Worm (Caenorhabditis elegans) whole organism, mixed stage, embryonic: Measurements from ENCODE around the gene sgn-1.
A peak's percentile ranks its signal among the peaks of the same experiment; 100 is the strongest.

ENCODE experiments used
- M03D4.4 ChIP-seq: sonication (generic microtip); optimal IDR thresholded peaks from 2 replicates; lab custom pipeline; 2017; ENCODE audit warnings: mild to moderate bottlenecking, missing genetic modification characterization, missing compliant biosample characterization
- bed-3 ChIP-seq: fragments of 200-800 bp; sonication (Bioruptor generic); optimal IDR thresholded peaks from 3 replicates; lab custom pipeline; 2018; ENCODE audit warnings: mild to moderate bottlenecking, missing genetic modification characterization, moderate library complexity, missing compliant biosample characterization
- blmp-1 ChIP-seq: fragments of 150-350 bp; optimal IDR thresholded peaks from 2 replicates; lab custom pipeline; 2014; ENCODE audit warnings: missing biosample characterization, missing genetic modification characterization
- ceh-39 ChIP-seq: fragments of 150-350 bp; optimal IDR thresholded peaks from 2 replicates; lab custom pipeline; 2014; ENCODE audit warnings: missing biosample characterization, missing genetic modification characterization
- ceh-43 ChIP-seq: fragments of 200-800 bp; sonication (Bioruptor generic); optimal IDR thresholded peaks from 2 replicates; lab custom pipeline; 2018; ENCODE audit warnings: mild to moderate bottlenecking, missing genetic modification characterization, moderate library complexity, missing compliant biosample characterization
- ceh-83 ChIP-seq: fragments of 200-800 bp; sonication (Bioruptor generic); optimal IDR thresholded peaks from 2 replicates; lab custom pipeline; 2018; ENCODE audit warnings: mild to moderate bottlenecking, missing genetic modification characterization, missing compliant biosample characterization
- ces-1 ChIP-seq: fragments of 150-350 bp; optimal IDR thresholded peaks from 2 replicates; lab custom pipeline; 2014; ENCODE audit warnings: missing biosample characterization, missing genetic modification reagents, missing genetic modification characterization
- cnd-1 ChIP-seq: fragments of 200-800 bp; sonication (Bioruptor generic); optimal IDR thresholded peaks from 2 replicates; lab custom pipeline; 2018; ENCODE audit warnings: mild to moderate bottlenecking, missing genetic modification characterization, missing compliant biosample characterization
- elt-1 ChIP-seq: sonication (generic microtip); optimal IDR thresholded peaks from 2 replicates; lab custom pipeline; 2017; ENCODE audit warnings: missing genetic modification characterization, mild to moderate bottlenecking, missing compliant biosample characterization, antibody characterized with exemption, moderate library complexity, borderline replicate concordance; ENCODE audit not compliant: insufficient read depth
- flh-1 ChIP-seq: fragments of 200-800 bp; sonication (Bioruptor generic); optimal IDR thresholded peaks from 2 replicates; lab custom pipeline; 2018; ENCODE audit warnings: mild to moderate bottlenecking, missing genetic modification characterization, moderate library complexity, missing compliant biosample characterization
- ham-2 ChIP-seq: fragments of 200-800 bp; sonication (Bioruptor generic); optimal IDR thresholded peaks from 2 replicates; lab custom pipeline; 2018; ENCODE audit warnings: mild to moderate bottlenecking, missing genetic modification characterization, missing compliant biosample characterization
- hlh-1 ChIP-seq: fragments of 150-350 bp; optimal IDR thresholded peaks from 2 replicates; lab custom pipeline; 2014; ENCODE audit warnings: missing biosample characterization, missing genetic modification reagents, missing genetic modification characterization
- lin-13 ChIP-seq: fragments of 150-350 bp; optimal IDR thresholded peaks from 2 replicates; lab custom pipeline; 2014; ENCODE audit warnings: missing biosample characterization, missing genetic modification characterization
- lin-32 ChIP-seq: fragments of 200-800 bp; sonication (Bioruptor generic); optimal IDR thresholded peaks from 2 replicates; lab custom pipeline; 2018; ENCODE audit warnings: mild to moderate bottlenecking, missing genetic modification characterization, missing compliant biosample characterization
- lsy-2 ChIP-seq: fragments of 150-350 bp; optimal IDR thresholded peaks from 2 replicates; lab custom pipeline; 2014; ENCODE audit warnings: missing biosample characterization, missing genetic modification characterization
- mep-1 ChIP-seq: fragments of 150-350 bp; optimal IDR thresholded peaks from 2 replicates; lab custom pipeline; 2017; ENCODE audit warnings: missing biosample characterization, missing genetic modification reagents, missing genetic modification characterization, inconsistent platforms
- mls-2 ChIP-seq: sonication (generic microtip); optimal IDR thresholded peaks from 2 replicates; lab custom pipeline; 2016; ENCODE audit warnings: mild to moderate bottlenecking, missing genetic modification characterization, moderate library complexity, missing compliant biosample characterization
- nhr-2 ChIP-seq: fragments of 150-350 bp; optimal IDR thresholded peaks from 2 replicates; lab custom pipeline; 2014; ENCODE audit warnings: missing biosample characterization, missing genetic modification characterization
- nhr-76 ChIP-seq: sonication (generic microtip); optimal IDR thresholded peaks from 2 replicates; lab custom pipeline; 2017; ENCODE audit warnings: missing biosample characterization, missing genetic modification characterization
- sem-2 ChIP-seq: fragments of 200-800 bp; sonication (Bioruptor generic); optimal IDR thresholded peaks from 2 replicates; lab custom pipeline; 2018; ENCODE audit warnings: mild to moderate bottlenecking, missing genetic modification characterization, missing compliant biosample characterization
- snpc-4 ChIP-seq: fragments of 150-350 bp; optimal IDR thresholded peaks from 2 replicates; lab custom pipeline; 2014; ENCODE audit warnings: missing biosample characterization, missing genetic modification characterization
- sptf-1 ChIP-seq: sonication (generic microtip); optimal IDR thresholded peaks from 2 replicates; lab custom pipeline; 2017; ENCODE audit warnings: mild to moderate bottlenecking, missing genetic modification characterization, moderate library complexity, missing compliant biosample characterization
- tbx-8 ChIP-seq: fragments of 200-800 bp; sonication (Bioruptor generic); optimal IDR thresholded peaks from 2 replicates; lab custom pipeline; 2018; ENCODE audit warnings: mild to moderate bottlenecking, missing genetic modification characterization, moderate library complexity, missing compliant biosample characterization
- unc-120 ChIP-seq: sonication (generic microtip); optimal IDR thresholded peaks from 2 replicates; lab custom pipeline; 2017; ENCODE audit warnings: missing genetic modification characterization, missing compliant biosample characterization; ENCODE audit not compliant: poor library complexity, severe bottlenecking
- unc-62 ChIP-seq: fragments of 150-350 bp; optimal IDR thresholded peaks from 2 replicates; lab custom pipeline; 2014; ENCODE audit warnings: missing biosample characterization, missing genetic modification reagents, missing genetic modification characterization
- zip-8 ChIP-seq: fragments of 150-350 bp; optimal IDR thresholded peaks from 2 replicates; lab custom pipeline; 2014; ENCODE audit warnings: missing biosample characterization, missing genetic modification characterization
- ztf-11 ChIP-seq: fragments of 150-350 bp; optimal IDR thresholded peaks from 2 replicates; lab custom pipeline; 2014; ENCODE audit warnings: missing biosample characterization, missing genetic modification characterization

Gene sgn-1

DNA sequence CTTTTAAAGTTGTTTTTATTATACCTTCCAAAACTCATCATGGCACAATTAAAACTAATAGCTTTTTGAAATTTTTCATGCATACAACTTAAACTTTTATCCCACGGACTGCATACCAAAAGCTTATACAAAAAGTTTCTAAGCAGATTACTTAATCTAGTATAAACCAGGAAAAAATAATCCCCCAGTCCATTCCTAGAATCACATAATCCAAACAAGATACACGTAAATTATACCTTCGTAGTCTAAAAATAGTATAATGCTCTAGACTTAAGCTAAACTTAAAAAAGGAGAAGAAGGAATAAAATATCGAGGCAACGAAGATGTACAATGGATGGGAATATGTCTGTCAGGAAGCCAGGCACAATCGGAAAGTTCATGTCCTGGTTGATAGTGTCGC is 11.8 kb upstream of the sgn-1 start:
- TF ChIP-seq unc-120 = no peak
- no peak for TF ChIP-seq elt-1 (tag; lab: Kevin White, UChicago)
- TF ChIP-seq sem-2 = no peak
- TF ChIP-seq ceh-43 (GFP tag; lab: Kevin White, UChicago) = no peak
- no peak for TF ChIP-seq nhr-2 (tag; lab: Kevin White, UChicago)
- no peak for TF ChIP-seq ceh-39 (tag; lab: Kevin White, UChicago)
- TF ChIP-seq sptf-1 (tag; lab: Kevin White, UChicago) = no peak
- no peak for TF ChIP-seq ces-1 (GFP tag; lab: Kevin White, UChicago)
- no peak for TF ChIP-seq lsy-2
- no peak for TF ChIP-seq mep-1 (tag; lab: Kevin White, UChicago)
- TF ChIP-seq hlh-1 (tag; lab: Kevin White, UChicago) = no peak
- TF ChIP-seq lin-13 (tag; lab: Kevin White, UChicago) = no peak
- TF ChIP-seq, all 35 proteins: peak for 0

DNA sequence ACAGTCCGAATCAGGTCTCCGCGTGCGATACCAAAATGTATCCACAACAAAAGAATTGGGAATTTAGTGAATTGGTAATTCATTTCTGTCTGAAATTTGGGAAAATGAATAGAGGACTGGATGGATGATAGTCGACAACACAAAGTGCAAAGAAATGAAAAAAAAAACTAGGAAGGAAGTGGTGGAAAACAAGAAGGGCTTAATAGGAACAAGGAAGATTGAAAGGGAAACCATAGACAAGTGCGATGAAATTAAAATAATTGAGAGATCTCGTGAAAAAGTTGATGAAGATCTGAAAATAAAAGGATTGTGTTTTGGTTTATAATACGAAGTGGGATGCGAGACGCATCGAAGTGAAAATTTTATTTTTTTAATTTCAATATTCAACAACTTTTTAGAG is 10.6 kb upstream of the sgn-1 start, which contains the start of gene F07H5.7:
Gene F07H5.7, minus strand, starts transcription at position 101 of the 400 bp plus-strand sequence.
- TF ChIP-seq ceh-83 (GFP tag; lab: Kevin White, UChicago) = no peak
- no peak for TF ChIP-seq bed-3 (GFP tag; lab: Kevin White, UChicago)
- TF ChIP-seq nhr-2 (tag; lab: Kevin White, UChicago) = no peak
- TF ChIP-seq ceh-39 (tag; lab: Kevin White, UChicago) = no peak
- TF ChIP-seq lin-32 (GFP tag; lab: Kevin White, UChicago) = no peak
- TF ChIP-seq sem-2 = no peak
- no peak for TF ChIP-seq blmp-1 (tag; lab: Kevin White, UChicago)
- no peak for TF ChIP-seq flh-1 (GFP tag; lab: Kevin White, UChicago)

DNA sequence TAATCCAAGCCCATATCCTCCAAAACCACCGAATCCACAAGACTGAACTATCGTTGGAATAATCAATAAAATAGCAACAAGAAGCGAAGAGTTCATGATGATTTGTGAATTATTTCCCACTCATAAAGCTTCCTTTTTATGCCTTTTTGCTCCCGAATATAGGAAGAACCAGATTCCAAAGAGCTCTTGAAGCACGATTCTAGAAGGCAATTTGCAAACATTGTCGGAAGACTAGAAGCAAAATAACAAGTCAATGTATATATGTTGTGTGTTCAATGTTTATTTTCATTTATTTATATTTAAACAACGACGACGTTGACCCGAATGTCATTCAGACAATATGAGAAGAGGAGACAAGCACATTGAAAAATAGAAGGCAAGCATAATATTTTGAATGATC is 9.2 kb upstream of the sgn-1 start, which contains the start of gene idpa-2:
Gene idpa-2, minus strand, starts transcription at position 101 of the 400 bp plus-strand sequence.
- TF ChIP-seq M03D4.4 (tag; lab: Kevin White, UChicago) = no peak
- TF ChIP-seq ceh-83 (GFP tag; lab: Kevin White, UChicago) = no peak
- no peak for TF ChIP-seq tbx-8 (GFP tag; lab: Kevin White, UChicago)
- TF ChIP-seq zip-8 = no peak
- no peak for TF ChIP-seq ztf-11 (tag; lab: Kevin White, UChicago)
- TF ChIP-seq unc-120 = no peak
- TF ChIP-seq unc-62 (GFP tag; lab: Kevin White, UChicago) = no peak
- no peak for TF ChIP-seq ham-2 (GFP tag; lab: Kevin White, UChicago)
- no peak for TF ChIP-seq elt-1 (tag; lab: Kevin White, UChicago)
- no peak for TF ChIP-seq hlh-1 (tag; lab: Kevin White, UChicago)
- no peak for TF ChIP-seq lin-13 (tag; lab: Kevin White, UChicago)
- TF ChIP-seq nhr-2 (tag; lab: Kevin White, UChicago) = no peak
- no peak for TF ChIP-seq cnd-1 (tag; lab: Kevin White, UChicago)

DNA sequence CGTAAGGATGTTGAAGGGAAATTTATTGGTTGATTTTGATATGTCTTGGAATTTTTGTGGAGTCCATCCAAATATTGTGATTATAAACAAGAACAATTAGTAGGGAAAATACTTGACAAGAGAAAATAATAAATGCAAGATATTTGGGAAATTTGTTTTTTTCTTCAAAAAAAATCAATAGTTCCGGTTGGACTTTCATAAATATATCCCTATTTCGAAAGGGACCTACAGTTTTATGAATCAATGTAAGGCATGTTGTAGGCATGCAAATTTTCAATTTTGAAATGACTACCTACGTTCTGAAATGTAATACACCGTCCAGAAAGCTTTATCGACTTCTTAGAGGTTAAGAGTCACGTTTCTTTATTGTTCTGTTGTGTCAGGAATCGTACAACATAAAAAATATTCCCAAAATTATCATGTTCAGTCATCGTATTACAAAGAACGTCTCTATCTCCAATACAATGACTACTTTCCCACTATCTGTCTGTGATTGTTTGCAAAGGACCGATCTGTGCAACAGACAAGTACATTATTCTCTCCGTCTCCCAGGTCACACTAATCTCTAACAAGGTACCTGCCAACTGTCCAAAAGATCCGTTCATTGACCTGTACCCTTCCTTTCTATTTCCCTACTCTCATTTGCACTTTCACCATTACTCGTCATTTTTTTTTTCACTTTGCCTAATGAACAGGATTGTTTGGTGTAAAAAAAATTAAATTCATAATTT is 6.5 kb upstream of the sgn-1 start, which contains the start of gene F07H5.13:
Gene F07H5.13, plus strand, starts transcription at position 730 of the 731 bp plus-strand sequence.
- TF ChIP-seq mls-2 (no peak), hlh-1 (tag; lab: Kevin White, UChicago) (peak; percentile 61), mep-1 (tag; lab: Kevin White, UChicago) (no peak), cnd-1 (tag; lab: Kevin White, UChicago) (peak; percentile 21), unc-120 (no peak), blmp-1 (tag; lab: Kevin White, UChicago) (peak; percentile 10), ceh-43 (GFP tag; lab: Kevin White, UChicago) (no peak), nhr-2 (tag; lab: Kevin White, UChicago) (peak; percentile 82), ceh-83 (GFP tag; lab: Kevin White, UChicago) (no peak), snpc-4 (tag; lab: Kevin White, UChicago) (no peak), unc-62 (GFP tag; lab: Kevin White, UChicago) (peak; percentile 39), sem-2 (no peak)

DNA sequence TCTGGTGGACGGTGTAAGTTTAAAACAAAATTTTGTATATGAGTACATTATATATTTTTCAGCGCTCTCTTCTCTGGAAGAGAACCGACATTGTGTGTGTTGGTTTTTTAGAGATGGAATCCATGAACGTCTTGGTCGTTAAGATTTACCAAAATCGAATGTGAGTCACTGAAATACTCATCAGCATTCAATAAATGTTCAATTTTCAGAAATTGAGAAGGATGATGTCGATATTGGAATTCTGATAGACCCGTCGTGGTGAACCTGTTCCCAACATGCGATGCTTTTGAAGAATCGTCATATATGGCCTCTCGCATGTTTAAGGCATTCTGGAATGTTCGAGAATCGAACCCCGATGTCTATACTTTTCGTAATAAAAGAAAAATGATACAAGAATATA is 5.3 kb upstream of the sgn-1 start:
- no peak for TF ChIP-seq sem-2
- no peak for TF ChIP-seq hlh-1 (tag; lab: Kevin White, UChicago)
- TF ChIP-seq nhr-76 (tag; lab: Kevin White, UChicago) = no peak
